Fruit fly (Drosophila melanogaster) whole organism, adult: Measurements from ENCODE around the gene CG5391.

Experiments
- CG33017 ChIP-seq: fragments of 200-800 bp; sonication (Bioruptor generic); optimal IDR thresholded peaks from 2 replicates; lab custom pipeline; 2018; ENCODE audit warnings: missing biosample characterization, mild to moderate bottlenecking, missing genetic modification characterization, moderate library complexity
- Crg-1 ChIP-seq: fragments of 200-800 bp; sonication (Bioruptor generic); optimal IDR thresholded peaks from 2 replicates; lab custom pipeline; 2016; ENCODE audit warnings: missing biosample characterization, missing genetic modification characterization
- ovo ChIP-seq: fragments of 200-800 bp; sonication (Bioruptor generic); optimal IDR thresholded peaks from 2 replicates; lab custom pipeline; 2016; ENCODE audit warnings: missing biosample characterization, missing genetic modification characterization

dm6 chr3R:22342708-22343107 lies 8.8 kb upstream of the CG5391 start:
- TF ChIP-seq Crg-1 (GFP tag; lab: Kevin White, UChicago) = no peak
- no peak for TF ChIP-seq CG33017 (tag; lab: Kevin White, UChicago)
- TF ChIP-seq ovo (GFP tag; lab: Kevin White, UChicago) = no peak
